Worm (Caenorhabditis elegans) whole organism, mixed stage, embryonic: ENCODE data around the gene T05C12.1.

Experiments used
- M03D4.4 ChIP-seq: sonication (generic microtip); optimal IDR thresholded peaks from 2 replicates; lab custom pipeline; 2017; ENCODE audit warnings: mild to moderate bottlenecking, missing genetic modification characterization, missing compliant biosample characterization
- bed-3 ChIP-seq: fragments of 200-800 bp; sonication (Bioruptor generic); optimal IDR thresholded peaks from 3 replicates; lab custom pipeline; 2018; ENCODE audit warnings: mild to moderate bottlenecking, missing genetic modification characterization, moderate library complexity, missing compliant biosample characterization
- blmp-1 ChIP-seq: fragments of 150-350 bp; optimal IDR thresholded peaks from 2 replicates; lab custom pipeline; 2014; ENCODE audit warnings: missing biosample characterization, missing genetic modification characterization
- ceh-39 ChIP-seq: fragments of 150-350 bp; optimal IDR thresholded peaks from 2 replicates; lab custom pipeline; 2014; ENCODE audit warnings: missing biosample characterization, missing genetic modification characterization
- ceh-43 ChIP-seq: fragments of 200-800 bp; sonication (Bioruptor generic); optimal IDR thresholded peaks from 2 replicates; lab custom pipeline; 2018; ENCODE audit warnings: mild to moderate bottlenecking, missing genetic modification characterization, moderate library complexity, missing compliant biosample characterization
- ceh-83 ChIP-seq: fragments of 200-800 bp; sonication (Bioruptor generic); optimal IDR thresholded peaks from 2 replicates; lab custom pipeline; 2018; ENCODE audit warnings: mild to moderate bottlenecking, missing genetic modification characterization, missing compliant biosample characterization
- ces-1 ChIP-seq: fragments of 150-350 bp; optimal IDR thresholded peaks from 2 replicates; lab custom pipeline; 2014; ENCODE audit warnings: missing biosample characterization, missing genetic modification reagents, missing genetic modification characterization
- cnd-1 ChIP-seq: fragments of 200-800 bp; sonication (Bioruptor generic); optimal IDR thresholded peaks from 2 replicates; lab custom pipeline; 2018; ENCODE audit warnings: mild to moderate bottlenecking, missing genetic modification characterization, missing compliant biosample characterization
- drap-1 ChIP-seq: fragments of 200-800 bp; sonication (Bioruptor generic); optimal IDR thresholded peaks from 3 replicates; lab custom pipeline; 2018; ENCODE audit warnings: mild to moderate bottlenecking, missing genetic modification characterization, missing compliant biosample characterization
- elt-1 ChIP-seq: sonication (generic microtip); optimal IDR thresholded peaks from 2 replicates; lab custom pipeline; 2017; ENCODE audit warnings: missing genetic modification characterization, mild to moderate bottlenecking, missing compliant biosample characterization, antibody characterized with exemption, moderate library complexity, borderline replicate concordance; ENCODE audit not compliant: insufficient read depth
- elt-3 ChIP-seq: fragments of 150-350 bp; optimal IDR thresholded peaks from 2 replicates; lab custom pipeline; 2014; ENCODE audit warnings: missing biosample characterization, missing genetic modification characterization
- flh-1 ChIP-seq: fragments of 200-800 bp; sonication (Bioruptor generic); optimal IDR thresholded peaks from 2 replicates; lab custom pipeline; 2018; ENCODE audit warnings: mild to moderate bottlenecking, missing genetic modification characterization, moderate library complexity, missing compliant biosample characterization
- ham-2 ChIP-seq: fragments of 200-800 bp; sonication (Bioruptor generic); optimal IDR thresholded peaks from 2 replicates; lab custom pipeline; 2018; ENCODE audit warnings: mild to moderate bottlenecking, missing genetic modification characterization, missing compliant biosample characterization
- hlh-1 ChIP-seq: fragments of 150-350 bp; optimal IDR thresholded peaks from 2 replicates; lab custom pipeline; 2014; ENCODE audit warnings: missing biosample characterization, missing genetic modification reagents, missing genetic modification characterization
- lin-13 ChIP-seq: fragments of 150-350 bp; optimal IDR thresholded peaks from 2 replicates; lab custom pipeline; 2014; ENCODE audit warnings: missing biosample characterization, missing genetic modification characterization
- lin-32 ChIP-seq: fragments of 200-800 bp; sonication (Bioruptor generic); optimal IDR thresholded peaks from 2 replicates; lab custom pipeline; 2018; ENCODE audit warnings: mild to moderate bottlenecking, missing genetic modification characterization, missing compliant biosample characterization
- lsy-2 ChIP-seq: fragments of 150-350 bp; optimal IDR thresholded peaks from 2 replicates; lab custom pipeline; 2014; ENCODE audit warnings: missing biosample characterization, missing genetic modification characterization
- mab-5 ChIP-seq: fragments of 150-350 bp; optimal IDR thresholded peaks from 2 replicates; lab custom pipeline; 2014; ENCODE audit warnings: missing biosample characterization, missing genetic modification characterization
- mep-1 ChIP-seq: fragments of 150-350 bp; optimal IDR thresholded peaks from 2 replicates; lab custom pipeline; 2017; ENCODE audit warnings: missing biosample characterization, missing genetic modification reagents, missing genetic modification characterization, inconsistent platforms
- mls-2 ChIP-seq: sonication (generic microtip); optimal IDR thresholded peaks from 2 replicates; lab custom pipeline; 2016; ENCODE audit warnings: mild to moderate bottlenecking, missing genetic modification characterization, moderate library complexity, missing compliant biosample characterization
- nhr-12 ChIP-seq: fragments of 150-350 bp; optimal IDR thresholded peaks from 2 replicates; lab custom pipeline; 2014; ENCODE audit warnings: missing biosample characterization, missing genetic modification characterization
- nhr-2 ChIP-seq: fragments of 150-350 bp; optimal IDR thresholded peaks from 2 replicates; lab custom pipeline; 2014; ENCODE audit warnings: missing biosample characterization, missing genetic modification characterization
- nhr-237 ChIP-seq: fragments of 150-350 bp; optimal IDR thresholded peaks from 2 replicates; lab custom pipeline; 2014; ENCODE audit warnings: missing biosample characterization, missing genetic modification characterization
- nhr-28 ChIP-seq: fragments of 150-350 bp; optimal IDR thresholded peaks from 2 replicates; lab custom pipeline; 2014; ENCODE audit warnings: missing biosample characterization, missing genetic modification characterization
- nhr-76 ChIP-seq: sonication (generic microtip); optimal IDR thresholded peaks from 2 replicates; lab custom pipeline; 2017; ENCODE audit warnings: missing biosample characterization, missing genetic modification characterization
- pha-4 ChIP-seq: fragments of 150-350 bp; optimal IDR thresholded peaks from 2 replicates; lab custom pipeline; 2018; ENCODE audit warnings: missing biosample characterization, missing genetic modification reagents, missing genetic modification characterization
- sem-2 ChIP-seq: fragments of 200-800 bp; sonication (Bioruptor generic); optimal IDR thresholded peaks from 2 replicates; lab custom pipeline; 2018; ENCODE audit warnings: mild to moderate bottlenecking, missing genetic modification characterization, missing compliant biosample characterization
- snpc-4 ChIP-seq: fragments of 150-350 bp; optimal IDR thresholded peaks from 2 replicates; lab custom pipeline; 2014; ENCODE audit warnings: missing biosample characterization, missing genetic modification characterization
- sptf-1 ChIP-seq: sonication (generic microtip); optimal IDR thresholded peaks from 2 replicates; lab custom pipeline; 2017; ENCODE audit warnings: mild to moderate bottlenecking, missing genetic modification characterization, moderate library complexity, missing compliant biosample characterization
- tbx-8 ChIP-seq: fragments of 200-800 bp; sonication (Bioruptor generic); optimal IDR thresholded peaks from 2 replicates; lab custom pipeline; 2018; ENCODE audit warnings: mild to moderate bottlenecking, missing genetic modification characterization, moderate library complexity, missing compliant biosample characterization
- unc-120 ChIP-seq: sonication (generic microtip); optimal IDR thresholded peaks from 2 replicates; lab custom pipeline; 2017; ENCODE audit warnings: missing genetic modification characterization, missing compliant biosample characterization; ENCODE audit not compliant: poor library complexity, severe bottlenecking
- unc-39 ChIP-seq: fragments of 150-350 bp; optimal IDR thresholded peaks from 2 replicates; lab custom pipeline; 2014; ENCODE audit warnings: missing biosample characterization, missing genetic modification characterization
- unc-62 ChIP-seq: fragments of 150-350 bp; optimal IDR thresholded peaks from 2 replicates; lab custom pipeline; 2014; ENCODE audit warnings: missing biosample characterization, missing genetic modification reagents, missing genetic modification characterization
- zip-8 ChIP-seq: fragments of 150-350 bp; optimal IDR thresholded peaks from 2 replicates; lab custom pipeline; 2014; ENCODE audit warnings: missing biosample characterization, missing genetic modification characterization
- ztf-11 ChIP-seq: fragments of 150-350 bp; optimal IDR thresholded peaks from 2 replicates; lab custom pipeline; 2014; ENCODE audit warnings: missing biosample characterization, missing genetic modification characterization

Gene T05C12.1

DNA sequence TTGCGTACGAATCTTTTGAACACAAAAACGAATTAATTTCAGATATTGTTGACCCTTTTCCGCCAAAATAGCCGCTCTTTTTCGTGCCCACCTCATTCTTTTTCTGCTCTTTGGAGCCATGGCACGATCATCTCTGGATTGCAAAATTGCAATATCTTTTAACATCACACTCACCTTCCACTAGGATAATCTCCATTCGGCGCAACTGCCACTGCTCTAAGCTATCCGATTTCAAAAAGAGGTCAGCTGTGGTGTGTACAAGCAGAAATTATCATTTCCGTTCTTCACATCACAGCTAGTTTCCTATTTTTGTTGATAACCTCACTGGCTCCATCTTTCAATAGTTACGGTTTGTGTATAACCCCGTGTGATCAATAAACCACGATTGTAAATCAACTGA, 46.9 kb upstream of the T05C12.1 start:
- no peak for TF ChIP-seq nhr-28 (tag; lab: Kevin White, UChicago)
- TF ChIP-seq unc-120 (tag; lab: Kevin White, UChicago) = peak; percentile 22
- peak; percentile 90 for TF ChIP-seq hlh-1 (tag; lab: Kevin White, UChicago)
- no peak for TF ChIP-seq sem-2
- no peak for TF ChIP-seq nhr-237 (tag; lab: Kevin White, UChicago)
- TF ChIP-seq nhr-76 = no peak
- no peak for TF ChIP-seq snpc-4 (tag; lab: Kevin White, UChicago)
- no peak for TF ChIP-seq ceh-39
- no peak for TF ChIP-seq lin-32 (GFP tag; lab: Kevin White, UChicago)

DNA sequence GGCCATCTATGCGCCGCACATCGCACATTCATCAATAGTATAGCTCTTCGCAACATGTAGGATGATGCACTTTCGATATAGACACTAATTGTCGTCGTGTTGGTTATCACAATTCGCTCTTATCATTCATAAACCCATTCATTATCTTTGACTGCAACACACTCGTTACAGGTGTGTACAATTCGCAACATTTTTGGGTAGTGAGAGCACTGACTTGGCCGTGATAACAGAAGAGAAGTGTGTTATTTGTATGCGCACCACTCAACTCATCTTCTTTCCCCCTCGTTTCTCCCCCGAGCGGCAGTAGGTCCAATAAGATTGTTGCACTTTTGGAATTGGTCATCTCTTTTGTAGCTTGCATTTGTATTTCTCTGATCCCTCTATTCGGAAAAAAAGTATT, 46.2 kb upstream of the T05C12.1 start:
- TF ChIP-seq nhr-2 (peak; percentile 67), mls-2 (tag; lab: Kevin White, UChicago) (no peak), ham-2 (GFP tag; lab: Kevin White, UChicago) (no peak)

ce11 chrII:8127794-8128193, 45.7 kb upstream of the T05C12.1 start:
- TF ChIP-seq ham-2 (GFP tag; lab: Kevin White, UChicago) = no peak
- TF ChIP-seq blmp-1 (tag; lab: Kevin White, UChicago) = no peak
- TF ChIP-seq nhr-76 = no peak
- TF ChIP-seq lsy-2 (tag; lab: Kevin White, UChicago) = no peak
- no peak for TF ChIP-seq ztf-11 (tag; lab: Kevin White, UChicago)

DNA sequence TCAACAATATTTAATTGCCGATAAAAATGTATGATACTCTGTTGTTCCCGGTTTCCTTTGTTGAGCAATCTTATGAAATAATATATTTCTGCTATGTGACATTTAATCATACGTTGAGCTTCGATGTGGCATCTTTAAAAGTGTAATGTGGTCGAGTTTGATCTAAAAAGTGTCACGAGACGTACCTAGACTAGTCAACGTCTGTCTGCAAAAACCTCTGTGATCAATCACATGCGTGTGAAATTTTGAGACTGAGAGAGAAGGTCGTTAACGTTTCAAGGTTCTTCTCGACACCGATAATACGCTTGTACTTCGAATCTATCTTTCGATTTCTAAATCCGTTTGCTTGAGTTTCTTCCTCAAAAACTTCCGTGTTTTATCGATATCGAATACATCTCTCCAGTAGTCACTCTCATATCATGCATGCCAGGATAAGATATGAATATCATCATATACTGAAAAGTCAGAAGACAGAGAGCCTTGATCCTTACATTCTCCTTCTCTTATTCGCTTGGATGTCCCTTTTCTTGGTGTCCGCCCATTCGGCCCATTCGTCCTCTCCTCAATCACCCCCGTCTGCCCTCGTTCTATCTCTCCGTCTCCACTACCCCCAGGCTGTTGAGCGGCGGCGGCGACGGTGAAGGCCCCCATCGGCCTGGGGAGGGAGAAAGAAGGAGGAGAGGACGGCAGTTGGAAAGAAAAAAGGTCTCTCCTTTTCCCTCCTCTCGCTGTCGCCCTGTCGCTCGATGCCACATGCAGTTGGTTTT, 45.0 kb upstream of the T05C12.1 start:
- no peak for TF ChIP-seq elt-1 (tag; lab: Kevin White, UChicago)
- TF ChIP-seq blmp-1 (tag; lab: Kevin White, UChicago) = no peak
- TF ChIP-seq drap-1 (GFP tag; lab: Kevin White, UChicago) = peak; percentile 51
- TF ChIP-seq bed-3 = no peak
- TF ChIP-seq tbx-8 (GFP tag; lab: Kevin White, UChicago) = peak; percentile 22
- no peak for TF ChIP-seq snpc-4 (tag; lab: Kevin White, UChicago)
- no peak for TF ChIP-seq mab-5
- no peak for TF ChIP-seq ceh-83
- TF ChIP-seq cnd-1 (tag; lab: Kevin White, UChicago) = peak; percentile 16
- no peak for TF ChIP-seq nhr-237 (tag; lab: Kevin White, UChicago)
- no peak for TF ChIP-seq unc-62 (GFP tag; lab: Kevin White, UChicago)
- no peak for TF ChIP-seq zip-8
- peak; percentile 89 for TF ChIP-seq unc-120 (tag; lab: Kevin White, UChicago)
- peak; percentile 71 for TF ChIP-seq sptf-1
- TF ChIP-seq lin-32 (GFP tag; lab: Kevin White, UChicago) = peak; percentile 9
- peak; percentile 61 for TF ChIP-seq mep-1 (tag; lab: Kevin White, UChicago)
- TF ChIP-seq sem-2 = peak; percentile 34
- no peak for TF ChIP-seq unc-39 (tag; lab: Kevin White, UChicago)
- TF ChIP-seq lsy-2 (tag; lab: Kevin White, UChicago) = peak; percentile 17
- no peak for TF ChIP-seq ztf-11 (tag; lab: Kevin White, UChicago)
- TF ChIP-seq ceh-43 (GFP tag; lab: Kevin White, UChicago) = no peak
- no peak for TF ChIP-seq pha-4 (tag; lab: Kevin White, UChicago)
- TF ChIP-seq nhr-2 = no peak
- TF ChIP-seq lin-13 (tag; lab: Kevin White, UChicago) = no peak
- TF ChIP-seq mls-2 (tag; lab: Kevin White, UChicago) = peak; percentile 66
- no peak for TF ChIP-seq nhr-28 (tag; lab: Kevin White, UChicago)
- no peak for TF ChIP-seq nhr-12 (tag; lab: Kevin White, UChicago)
- peak; percentile 46 for TF ChIP-seq M03D4.4 (tag; lab: Kevin White, UChicago)
- TF ChIP-seq ceh-39 = no peak
- TF ChIP-seq ces-1 = no peak
- no peak for TF ChIP-seq nhr-76
- peak; percentile 22 for TF ChIP-seq hlh-1 (tag; lab: Kevin White, UChicago)
- TF ChIP-seq flh-1 (GFP tag; lab: Kevin White, UChicago) = no peak
- no peak for TF ChIP-seq elt-3
- peak; percentile 66 for TF ChIP-seq ham-2 (GFP tag; lab: Kevin White, UChicago)
